Worm (Caenorhabditis elegans): Measurements from ENCODE around the gene T21C9.11.

Gene T21C9.11

DNA sequence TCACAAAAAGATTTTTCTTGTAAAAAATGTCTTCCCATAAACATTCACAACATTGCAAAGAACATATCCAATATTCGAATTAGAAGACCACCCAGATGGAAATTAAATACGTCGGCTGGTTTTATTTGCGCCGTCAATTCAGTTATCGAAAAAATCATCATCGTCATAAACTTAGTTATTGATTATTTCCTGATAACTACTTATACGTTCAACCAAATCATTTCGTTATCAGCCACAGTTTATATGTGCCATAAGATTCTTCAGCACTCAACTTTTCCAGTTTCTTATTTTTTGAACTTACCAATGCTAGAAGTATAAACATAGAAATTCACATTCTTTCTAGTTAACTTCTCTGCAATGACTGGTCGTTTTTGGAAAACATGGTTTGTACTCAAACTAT lies 14.1 kb downstream of the T21C9.11 start:
- TF ChIP-seq W03F9.2 (tag; optimal IDR thresholded peaks at IDR 0.05), result no peak
- TF ChIP-seq dao-5 (tag; optimal IDR thresholded peaks at IDR 0.05), result no peak
- TF ChIP-seq him-1 (tag; optimal IDR thresholded peaks at IDR 0.05), result no peak

DNA sequence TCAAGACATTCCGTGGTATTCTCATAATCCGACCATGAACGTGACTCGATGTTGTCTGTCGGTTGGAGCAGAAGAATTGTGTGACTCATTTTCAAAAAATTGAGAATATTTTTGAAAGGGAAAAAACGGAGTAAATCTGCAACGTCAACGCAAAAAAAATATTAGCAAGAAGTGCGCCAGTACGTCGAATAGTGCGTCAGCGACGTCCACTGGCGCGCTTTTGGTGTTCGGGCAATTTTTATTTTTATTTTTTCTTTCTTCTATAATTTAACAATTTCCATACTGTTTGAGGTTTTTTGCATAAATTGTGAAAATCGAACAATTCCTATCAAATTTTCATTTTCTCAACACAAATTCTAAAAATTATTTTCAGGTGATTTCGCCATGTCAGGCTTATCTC lies 15.8 kb downstream of the T21C9.11 start, which contains the start of the genes erh-1 and lpd-9:
Gene erh-1, minus strand, starts transcription at position 204 of the 400 bp plus-strand sequence.
Gene lpd-9, plus strand, starts transcription at position 368 of the 400 bp plus-strand sequence.
- TF ChIP-seq W03F9.2 (tag; optimal IDR thresholded peaks at IDR 0.05) (peak; percentile 76), dao-5 (tag; optimal IDR thresholded peaks at IDR 0.05) (no peak)

DNA sequence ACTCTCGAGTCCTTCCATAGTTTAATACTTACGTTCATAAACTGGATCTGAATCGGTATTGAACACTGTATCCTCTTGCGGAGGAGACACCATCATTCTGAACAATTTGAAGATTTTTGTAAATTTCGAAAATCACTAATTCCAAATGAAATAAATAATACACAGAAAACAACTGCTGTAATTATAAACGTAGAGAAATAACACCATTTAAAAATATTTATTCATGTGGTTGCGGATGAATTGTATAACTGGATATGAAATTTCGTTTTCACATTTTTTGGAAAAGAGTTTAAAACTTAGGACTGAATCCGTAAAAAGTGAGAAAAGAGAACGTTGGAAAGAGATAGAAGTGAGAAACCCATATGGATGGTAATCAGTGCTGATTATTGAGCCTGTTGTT lies 16.5 kb downstream of the T21C9.11 start, which contains the start of gene mics-1:
Gene mics-1, minus strand, starts transcription at position 101 of the 400 bp plus-strand sequence.
- TF ChIP-seq W03F9.2 (tag; optimal IDR thresholded peaks at IDR 0.05), result no peak
- TF ChIP-seq him-1 (tag; optimal IDR thresholded peaks at IDR 0.05), result no peak
- no peak for TF ChIP-seq dao-5 (tag; optimal IDR thresholded peaks at IDR 0.05)

DNA sequence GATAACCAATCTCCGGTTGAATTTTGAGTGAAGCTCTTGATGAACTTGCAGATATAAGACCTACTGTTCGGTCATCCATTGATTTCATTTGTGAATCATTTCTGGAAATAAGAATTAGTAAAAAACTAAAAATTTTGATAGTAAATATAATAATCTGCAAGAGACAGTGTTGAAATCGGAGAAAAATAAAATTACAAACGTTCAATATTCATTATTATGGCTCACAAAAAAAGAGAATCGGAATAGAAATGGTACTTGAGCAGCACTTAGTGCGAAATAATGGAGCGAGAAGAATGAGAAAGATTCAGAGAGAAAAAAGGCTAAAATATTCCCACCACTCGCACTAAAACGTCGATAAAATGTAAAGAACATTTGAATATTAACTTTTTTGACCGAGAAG lies 18.4 kb downstream of the T21C9.11 start, which contains the start of gene vps-54:
Gene vps-54, minus strand, starts transcription at position 101 of the 400 bp plus-strand sequence.
- TF ChIP-seq W03F9.2 (tag; optimal IDR thresholded peaks at IDR 0.05), result no peak
- no peak for TF ChIP-seq him-1 (tag; optimal IDR thresholded peaks at IDR 0.05)
- TF ChIP-seq dao-5 (tag; optimal IDR thresholded peaks at IDR 0.05), result no peak

DNA sequence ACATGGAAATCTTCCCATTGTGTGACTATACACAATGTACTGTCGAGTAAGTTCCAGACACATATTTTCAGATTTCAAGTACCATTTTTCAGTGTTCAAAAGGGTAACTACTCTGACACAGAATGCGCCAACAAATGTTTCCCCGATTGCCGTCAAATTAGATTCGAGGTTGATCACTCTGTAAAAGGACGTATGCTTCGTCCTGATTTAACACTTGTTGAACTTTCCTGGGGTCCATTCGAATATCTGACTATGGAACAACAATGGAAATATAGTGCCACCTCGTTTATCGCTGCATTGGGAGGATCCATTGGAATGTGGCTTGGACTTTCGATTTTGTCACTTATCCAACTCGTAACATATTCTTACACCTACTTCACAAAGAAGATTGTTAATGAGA lies 20.5 kb downstream of the T21C9.11 start:
- TF ChIP-seq dao-5 (tag; optimal IDR thresholded peaks at IDR 0.05), result no peak

DNA sequence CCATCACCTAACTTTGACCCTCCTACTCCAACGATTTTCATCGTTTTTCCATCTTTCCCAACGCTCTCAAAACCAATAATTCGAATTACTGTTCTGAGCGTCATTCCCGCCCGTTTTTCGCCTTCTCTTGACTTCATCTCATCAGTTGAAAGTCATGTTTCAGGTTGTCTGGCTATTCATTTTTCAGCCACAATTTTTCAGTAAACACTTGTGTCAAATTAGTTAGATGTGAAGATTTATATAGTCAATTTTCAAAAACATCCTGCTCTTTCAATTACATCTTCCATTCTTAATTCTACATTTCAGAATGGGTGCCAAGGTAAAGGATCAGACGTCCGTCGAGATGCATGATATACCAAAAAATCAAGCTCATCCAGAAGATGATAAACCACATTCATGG lies 22.1 kb downstream of the T21C9.11 start, which contains the start of gene del-6:
Gene del-6, plus strand, starts transcription at position 301 of the 400 bp plus-strand sequence.
- TF ChIP-seq him-1 (tag; optimal IDR thresholded peaks at IDR 0.05), result no peak
- TF ChIP-seq W03F9.2 (tag; optimal IDR thresholded peaks at IDR 0.05), result no peak
- TF ChIP-seq dao-5 (tag; optimal IDR thresholded peaks at IDR 0.05), result no peak

DNA sequence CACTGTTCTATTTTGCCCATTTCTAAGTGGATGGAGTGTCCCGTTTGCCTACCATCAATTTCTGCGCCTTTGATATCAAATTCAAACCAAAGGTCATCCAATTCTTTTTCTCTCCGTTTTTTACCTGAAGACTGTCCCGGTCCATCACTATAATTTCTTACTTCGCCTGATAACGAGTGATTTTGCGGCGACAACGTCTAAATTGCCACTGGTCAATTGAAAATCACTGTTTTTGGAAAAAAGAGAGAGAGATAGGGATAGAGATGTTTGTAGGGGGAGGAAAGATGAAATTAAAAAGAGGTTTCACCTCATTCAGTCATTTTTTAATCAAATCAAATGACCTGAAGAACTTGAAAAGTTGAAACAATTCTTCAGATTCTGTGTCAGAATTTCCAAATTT lies 23.2 kb downstream of the T21C9.11 start:
- TF ChIP-seq dao-5 (tag; optimal IDR thresholded peaks at IDR 0.05) (no peak), W03F9.2 (tag; optimal IDR thresholded peaks at IDR 0.05) (no peak), him-1 (tag; optimal IDR thresholded peaks at IDR 0.05) (no peak)

DNA sequence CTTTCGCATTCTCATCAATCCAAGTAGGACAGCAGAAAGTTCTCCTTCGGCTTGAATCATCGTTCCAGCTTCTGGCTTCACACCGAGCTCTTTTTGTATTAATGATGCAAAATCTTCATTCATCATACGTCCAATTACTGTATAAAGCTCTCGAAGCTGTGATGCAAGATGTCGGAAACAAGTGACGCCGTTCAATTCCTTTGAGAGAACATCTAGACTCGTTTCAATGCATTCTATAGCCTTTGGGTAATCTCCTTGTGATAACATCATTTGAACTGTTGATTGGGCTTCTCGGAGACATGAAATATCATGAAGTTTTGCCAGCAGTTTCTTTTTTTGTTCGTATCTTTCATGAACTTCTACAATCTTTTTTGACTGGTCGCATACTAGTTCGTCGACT lies 26.2 kb downstream of the T21C9.11 start:
- TF ChIP-seq dao-5 (tag; optimal IDR thresholded peaks at IDR 0.05) (no peak), him-1 (tag; optimal IDR thresholded peaks at IDR 0.05) (no peak), W03F9.2 (tag; optimal IDR thresholded peaks at IDR 0.05) (no peak)

DNA sequence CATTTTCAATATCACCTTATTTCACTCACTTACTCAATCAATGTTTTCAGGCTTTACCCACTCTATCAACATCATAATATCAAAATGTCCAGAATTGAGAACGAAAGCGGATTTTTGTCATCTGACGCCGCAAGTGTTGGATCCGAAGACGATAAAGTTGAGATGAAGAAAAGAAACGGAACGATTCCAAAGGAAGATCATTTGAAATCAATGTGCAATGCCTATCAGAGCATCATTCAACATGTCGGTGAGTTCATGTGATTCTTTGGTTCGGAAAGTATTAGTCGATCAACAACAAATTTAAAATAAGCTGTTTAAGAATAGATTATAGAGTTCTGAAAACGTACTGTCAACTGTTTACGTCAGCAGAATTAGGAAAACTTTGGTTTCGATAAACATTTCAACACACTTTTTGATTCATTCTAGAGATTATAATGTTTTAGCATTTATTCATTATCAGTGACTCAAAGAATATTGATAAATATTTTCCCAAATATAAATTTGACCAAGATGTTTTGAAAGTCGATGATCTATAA lies 29.8 kb downstream of the T21C9.11 start, which contains the start of gene cat-4:
Gene cat-4, plus strand, starts transcription at position 51 of the 536 bp plus-strand sequence.
- TF ChIP-seq him-1 (tag; optimal IDR thresholded peaks at IDR 0.05) (no peak), W03F9.2 (tag; optimal IDR thresholded peaks at IDR 0.05) (no peak), dao-5 (tag; optimal IDR thresholded peaks at IDR 0.05) (no peak)

DNA sequence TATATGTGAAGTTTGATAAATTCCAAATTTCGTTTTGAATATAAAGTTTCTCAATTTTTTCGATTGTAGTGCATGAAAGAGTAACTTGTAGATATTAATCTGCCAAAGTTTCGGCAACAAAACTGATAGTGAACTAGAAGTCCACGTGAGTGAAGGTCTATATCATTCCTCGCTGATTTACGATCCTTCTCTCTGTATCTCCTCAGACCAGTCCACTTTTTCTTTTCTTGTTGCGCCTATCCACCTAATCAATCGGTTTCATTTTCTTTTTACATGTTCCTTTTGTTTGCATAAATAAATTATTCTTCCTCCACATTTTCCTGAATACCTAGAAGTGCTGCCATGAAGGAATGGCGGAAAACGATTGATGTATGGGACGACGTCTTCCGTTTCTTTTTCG lies 30.6 kb downstream of the T21C9.11 start:
- TF ChIP-seq him-1 (tag; optimal IDR thresholded peaks at IDR 0.05) (no peak), W03F9.2 (tag; optimal IDR thresholded peaks at IDR 0.05) (no peak), dao-5 (tag; optimal IDR thresholded peaks at IDR 0.05) (no peak)

DNA sequence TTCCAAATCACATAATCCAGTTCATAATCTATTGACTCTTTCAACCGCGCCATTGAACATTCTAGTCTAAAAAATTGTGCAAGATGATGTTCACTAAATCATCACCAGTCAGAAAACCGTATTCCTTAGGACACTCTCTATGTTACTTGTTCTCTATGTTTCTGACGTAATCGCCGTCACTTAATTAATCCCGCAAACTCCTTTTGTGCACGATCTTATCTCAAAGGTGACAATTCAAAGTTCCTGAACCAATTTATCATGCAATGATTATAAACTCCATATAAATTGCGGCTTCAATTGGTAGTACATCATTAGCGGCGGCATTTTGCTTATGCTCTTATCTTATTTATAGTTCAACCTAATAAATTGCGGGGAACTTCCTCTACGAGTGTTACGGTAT lies 31.9 kb downstream of the T21C9.11 start:
- TF ChIP-seq dao-5 (tag; optimal IDR thresholded peaks at IDR 0.05) (no peak), him-1 (tag; optimal IDR thresholded peaks at IDR 0.05) (no peak), W03F9.2 (tag; optimal IDR thresholded peaks at IDR 0.05) (no peak)

DNA sequence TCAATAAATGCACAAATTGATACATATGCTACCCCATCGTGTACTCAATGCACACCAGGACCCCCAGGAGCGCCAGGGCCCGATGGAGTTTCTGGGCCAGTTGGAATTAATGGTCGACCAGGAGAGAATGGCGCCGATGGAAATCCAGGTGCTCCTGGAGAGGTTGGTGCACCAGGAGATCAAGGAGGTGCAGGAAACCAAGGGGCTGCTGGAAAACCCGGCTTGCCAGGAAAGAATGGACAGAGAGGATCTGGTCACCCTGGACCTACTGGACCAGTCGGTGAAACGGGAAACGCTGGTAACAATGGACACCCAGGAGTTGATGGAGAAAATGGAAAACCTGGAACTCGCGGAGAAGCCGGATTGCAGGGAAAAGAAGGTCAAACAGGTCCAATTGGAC lies 33.1 kb downstream of the T21C9.11 start:
- TF ChIP-seq him-1 (tag; optimal IDR thresholded peaks at IDR 0.05) (no peak), dao-5 (tag; optimal IDR thresholded peaks at IDR 0.05) (no peak), W03F9.2 (tag; optimal IDR thresholded peaks at IDR 0.05) (no peak)

DNA sequence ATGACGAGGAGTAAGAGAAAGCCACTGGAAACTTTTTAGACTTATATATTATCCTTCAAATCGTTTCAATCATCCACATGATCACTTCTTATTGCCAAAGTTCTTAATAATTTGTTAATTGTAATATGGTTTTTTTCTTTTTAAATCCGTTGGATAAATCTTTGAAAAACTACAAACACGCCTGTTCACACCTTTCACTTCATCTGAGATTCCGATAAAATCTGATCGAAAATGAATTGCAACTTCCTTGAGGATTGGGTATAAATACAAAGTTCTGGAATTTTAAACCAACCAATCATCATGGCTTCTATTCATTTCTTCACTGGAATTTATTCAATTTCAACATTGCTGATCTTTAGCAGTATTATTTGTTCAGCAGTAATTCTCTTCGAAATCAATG lies 34.1 kb downstream of the T21C9.11 start, which contains the start of gene col-152:
Gene col-152, plus strand, starts transcription at position 301 of the 400 bp plus-strand sequence.
- TF ChIP-seq him-1 (tag; optimal IDR thresholded peaks at IDR 0.05) (no peak), dao-5 (tag; optimal IDR thresholded peaks at IDR 0.05) (no peak), W03F9.2 (tag; optimal IDR thresholded peaks at IDR 0.05) (no peak)

DNA sequence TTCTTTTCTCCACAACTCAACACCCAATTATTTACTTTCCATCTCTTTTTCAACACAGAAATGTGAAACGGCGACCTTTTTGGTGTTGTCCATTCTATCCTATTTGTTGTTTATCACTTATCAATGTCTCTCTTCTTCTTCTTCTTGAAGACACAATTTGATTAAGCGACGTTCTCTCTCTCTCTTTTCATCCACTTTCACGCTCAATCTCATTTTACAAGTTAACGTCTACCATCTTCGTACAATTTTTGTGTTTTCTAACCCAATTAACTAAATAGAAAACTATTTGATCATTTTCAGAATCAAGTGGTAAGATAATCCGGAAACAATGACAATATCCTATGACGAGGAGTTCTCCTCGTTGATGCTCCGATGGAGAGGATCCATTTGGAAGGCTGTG lies 37.0 kb downstream of the T21C9.11 start, which contains the start of gene best-14:
Gene best-14, plus strand, starts transcription at position 301 of the 400 bp plus-strand sequence.
- TF ChIP-seq W03F9.2 (tag; optimal IDR thresholded peaks at IDR 0.05) (no peak), dao-5 (tag; optimal IDR thresholded peaks at IDR 0.05) (no peak), him-1 (tag; optimal IDR thresholded peaks at IDR 0.05) (no peak)

DNA sequence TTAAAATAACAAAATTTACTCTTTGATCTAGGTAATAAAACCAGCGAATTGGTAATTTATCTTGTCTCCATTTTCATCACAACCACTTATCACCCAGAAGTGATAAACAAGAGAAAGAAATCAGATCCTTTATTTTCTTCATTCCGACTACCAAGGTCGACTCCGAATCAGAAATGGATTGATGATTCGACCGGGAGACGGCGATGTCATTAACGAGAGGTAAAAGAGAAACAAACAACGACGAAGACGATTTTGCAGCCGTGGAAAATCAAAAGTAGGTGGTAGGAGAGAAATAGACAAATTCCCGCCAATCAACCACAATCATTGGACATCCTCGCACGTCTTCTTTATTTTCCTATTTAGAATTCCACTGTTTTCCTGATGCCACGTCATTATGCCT lies 37.6 kb downstream of the T21C9.11 start:
- no peak for TF ChIP-seq dao-5 (tag; optimal IDR thresholded peaks at IDR 0.05)
- TF ChIP-seq W03F9.2 (tag; optimal IDR thresholded peaks at IDR 0.05), result no peak
- no peak for TF ChIP-seq him-1 (tag; optimal IDR thresholded peaks at IDR 0.05)

Data from whole organism, L4/young adult.